Worm (Caenorhabditis elegans): ENCODE measurements around the gene T25E12.16.

The T25E12.16 gene

DNA sequence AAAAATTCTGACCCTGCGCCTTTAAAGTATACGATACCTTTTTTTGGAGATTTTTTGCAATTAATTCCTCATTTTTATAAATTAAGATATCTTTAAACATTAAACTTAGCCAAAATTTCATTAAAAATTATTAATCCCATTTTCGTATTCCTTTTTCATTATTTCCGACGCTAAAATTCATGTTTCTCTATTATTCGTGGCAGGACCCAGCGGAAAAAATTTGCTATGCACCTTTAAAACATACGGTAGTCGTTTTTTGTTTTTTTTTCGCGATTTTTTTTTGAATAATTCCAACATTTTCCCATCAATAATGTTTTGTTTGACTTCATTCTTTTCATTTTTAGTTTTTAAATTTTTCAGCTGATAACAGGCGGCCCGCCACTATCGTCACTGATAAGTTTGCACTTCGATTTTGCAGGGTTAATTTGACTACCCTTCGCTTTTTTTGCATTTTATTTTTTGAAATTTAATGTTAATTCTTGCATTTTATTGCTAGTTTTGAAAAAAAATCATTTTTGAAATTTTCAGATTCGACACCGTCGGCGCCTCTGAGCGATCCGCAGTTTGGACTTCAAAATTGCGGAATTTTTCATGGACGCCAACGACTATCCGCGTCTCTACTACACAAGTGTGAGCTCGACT is 13.6 kb upstream of the T25E12.16 start, which contains the start of gene dkf-2 (continued):
- TF ChIP-seq ceh-58 (GFP tag; IDR thresholded peaks at IDR 0.05) (no peak), snpc-1.3 (tag; optimal IDR thresholded peaks at IDR 0.05; ENCODE audit: insufficient read depth) (no peak), xnd-1 (tag; optimal IDR thresholded peaks at IDR 0.05) (peak; percentile 97), ceh-27 (GFP tag; optimal IDR thresholded peaks at IDR 0.05) (no peak), ztf-18 (tag; optimal IDR thresholded peaks at IDR 0.05) (no peak), sdz-38 (tag; optimal IDR thresholded peaks at IDR 0.05) (no peak), let-607 (tag; optimal IDR thresholded peaks at IDR 0.05) (no peak), Y95B8A.8 (GFP tag; IDR thresholded peaks at IDR 0.05) (no peak), T26A5.8 (tag; optimal IDR thresholded peaks at IDR 0.05) (no peak), rpc-1 (optimal IDR thresholded peaks at IDR 0.05) (no peak), rpc-1 (tag; optimal IDR thresholded peaks at IDR 0.05) (no peak), ceh-40 (GFP tag; IDR thresholded peaks at IDR 0.05) (no peak), ztf-26 (tag; optimal IDR thresholded peaks at IDR 0.05) (no peak), ama-1 (optimal IDR thresholded peaks at IDR 0.05) (no peak), ama-1 (GFP tag; optimal IDR thresholded peaks at IDR 0.05) (no peak), zfh-2 (GFP tag; conservative IDR thresholded peaks at IDR 0.05) (no peak), nhr-179 (tag; optimal IDR thresholded peaks at IDR 0.05) (no peak), akir-1 (GFP tag; optimal IDR thresholded peaks at IDR 0.05) (no peak), B0035.1 (tag; optimal IDR thresholded peaks at IDR 0.05) (no peak), him-1 (tag; optimal IDR thresholded peaks at IDR 0.05) (no peak), hmg-1.2 (GFP tag; IDR thresholded peaks at IDR 0.05) (no peak), Y56A3A.18 (GFP tag; IDR thresholded peaks at IDR 0.05) (no peak), T07F8.4 (tag; optimal IDR thresholded peaks at IDR 0.05) (no peak), madf-3 (GFP tag; IDR thresholded peaks at IDR 0.05) (no peak), attf-6 (GFP tag; IDR thresholded peaks at IDR 0.05) (peak; percentile 78), Y53G8AR.9 (GFP tag; conservative IDR thresholded peaks at IDR 0.05) (no peak), F33H1.4 (GFP tag; IDR thresholded peaks at IDR 0.05) (peak; percentile 90), bed-1 (GFP tag; IDR thresholded peaks at IDR 0.05) (no peak), F49E8.2 (tag; optimal IDR thresholded peaks at IDR 0.05; ENCODE audit: insufficient read depth) (no peak), cebp-1 (GFP tag; IDR thresholded peaks at IDR 0.05) (no peak), cebp-1 (tag; optimal IDR thresholded peaks at IDR 0.05) (no peak), attf-3 (GFP tag; conservative IDR thresholded peaks at IDR 0.05) (no peak), snpc-3.4 (tag; optimal IDR thresholded peaks at IDR 0.05) (peak; percentile 19), C06A6.2 (GFP tag; conservative IDR thresholded peaks at IDR 0.05) (no peak), Y53F4B.3 (GFP tag; IDR thresholded peaks at IDR 0.05) (no peak), repo-1 (tag; optimal IDR thresholded peaks at IDR 0.05) (no peak), fkh-3 (tag; optimal IDR thresholded peaks at IDR 0.05) (no peak), ets-4 (GFP tag; optimal IDR thresholded peaks at IDR 0.05) (no peak), F37B4.10 (GFP tag; IDR thresholded peaks at IDR 0.05) (no peak), F57A8.1 (GFP tag; optimal IDR thresholded peaks at IDR 0.05) (no peak), efl-1 (GFP tag; optimal IDR thresholded peaks at IDR 0.05) (no peak), ekl-4 (GFP tag; IDR thresholded peaks at IDR 0.05) (0 out of 2 replicates have a peak, but pooled peaks have one; percentile 41), nhr-90 (tag; optimal IDR thresholded peaks at IDR 0.05) (no peak), tbx-9 (tag; optimal IDR thresholded peaks at IDR 0.05; ENCODE audit: borderline replicate concordance) (no peak), lsl-1 (GFP tag; optimal IDR thresholded peaks at IDR 0.05) (peak; percentile 97), C17E4.6 (GFP tag; IDR thresholded peaks at IDR 0.05) (no peak), lag-1 (GFP tag; IDR thresholded peaks at IDR 0.05) (no peak), madf-8 (GFP tag; conservative IDR thresholded peaks at IDR 0.05) (peak; percentile 74), ceh-100 (GFP tag; IDR thresholded peaks at IDR 0.05) (peak; percentile 48)

Data from whole organism, young adult.